Worm (Caenorhabditis elegans): ENCODE results near the gene sos-1.

The sos-1 gene

ce11 chrV:4525106-4525505 lies 24.0 kb downstream of the sos-1 start:
- TF ChIP-seq eor-1 (tag; optimal IDR thresholded peaks at IDR 0.05) (no peak), nhr-11 (tag; optimal IDR thresholded peaks at IDR 0.05) (no peak), nhr-237 (tag; optimal IDR thresholded peaks at IDR 0.05) (no peak), unc-39 (tag; optimal IDR thresholded peaks at IDR 0.05) (no peak), elt-1 (tag; optimal IDR thresholded peaks at IDR 0.05) (no peak), aly-2 (tag; optimal IDR thresholded peaks at IDR 0.05) (no peak)

- no peak for TF ChIP-seq R02D3.7 (tag; optimal IDR thresholded peaks at IDR 0.05)
- TF ChIP-seq nhr-23 (tag; optimal IDR thresholded peaks at IDR 0.05), result peak; percentile 68
- TF ChIP-seq jun-1 (tag; optimal IDR thresholded peaks at IDR 0.05), result no peak
- no peak for TF ChIP-seq fos-1 (tag; optimal IDR thresholded peaks at IDR 0.05)
- TF ChIP-seq ama-1 (optimal IDR thresholded peaks at IDR 0.05), result no peak
- TF ChIP-seq nhr-28 (tag; optimal IDR thresholded peaks at IDR 0.05), result no peak
- TF ChIP-seq nhr-237 (tag; optimal IDR thresholded peaks at IDR 0.05), result no peak
These were observed 24.8 kb downstream of the sos-1 start for ce11 chrV:4524327-4524726.

ce11 chrV:4523844-4524243 lies 25.2 kb downstream of the sos-1 start:
- TF ChIP-seq lin-15B (tag; optimal IDR thresholded peaks at IDR 0.05), result no peak
- TF ChIP-seq elt-1 (tag; optimal IDR thresholded peaks at IDR 0.05), result no peak
- no peak for TF ChIP-seq fkh-10 (GFP tag; optimal IDR thresholded peaks at IDR 0.05)
- no peak for TF ChIP-seq sea-2 (GFP tag; optimal IDR thresholded peaks at IDR 0.05)
- no peak for TF ChIP-seq fos-1 (tag; optimal IDR thresholded peaks at IDR 0.05)
- no peak for TF ChIP-seq nhr-28 (tag; optimal IDR thresholded peaks at IDR 0.05)
- no peak for TF ChIP-seq ZK546.5 (tag; optimal IDR thresholded peaks at IDR 0.05)
- no peak for TF ChIP-seq nfya-1 (tag; optimal IDR thresholded peaks at IDR 0.05; ENCODE audit: insufficient read depth)

ce11 chrV:4523312-4523711 lies 25.8 kb downstream of the sos-1 start:
- TF ChIP-seq ztf-11 (tag; optimal IDR thresholded peaks at IDR 0.05), result no peak
- TF ChIP-seq nhr-23 (tag; optimal IDR thresholded peaks at IDR 0.05), result peak; percentile 53

ce11 chrV:4518657-4519056 lies 30.4 kb downstream of the sos-1 start:
- TF ChIP-seq nhr-237 (tag; optimal IDR thresholded peaks at IDR 0.05), result no peak
- TF ChIP-seq daf-12 (tag; optimal IDR thresholded peaks at IDR 0.05), result no peak
- TF ChIP-seq elt-1 (tag; optimal IDR thresholded peaks at IDR 0.05), result no peak
- no peak for TF ChIP-seq zag-1 (tag; optimal IDR thresholded peaks at IDR 0.05)
- no peak for TF ChIP-seq tbx-2 (tag; optimal IDR thresholded peaks at IDR 0.05)
- TF ChIP-seq nhr-28 (tag; optimal IDR thresholded peaks at IDR 0.05), result no peak
- no peak for TF ChIP-seq eor-1 (tag; optimal IDR thresholded peaks at IDR 0.05)
- TF ChIP-seq nhr-25 (tag; optimal IDR thresholded peaks at IDR 0.05), result no peak
- TF ChIP-seq ama-1 (optimal IDR thresholded peaks at IDR 0.05), result no peak
- no peak for TF ChIP-seq nfya-1 (tag; optimal IDR thresholded peaks at IDR 0.05; ENCODE audit: insufficient read depth)
- no peak for TF ChIP-seq ZK546.5 (tag; optimal IDR thresholded peaks at IDR 0.05)
- TF ChIP-seq pha-4 (tag; optimal IDR thresholded peaks at IDR 0.05), result no peak
- no peak for TF ChIP-seq snpc-4 (tag; optimal IDR thresholded peaks at IDR 0.05)

ce11 chrV:4512733-4513132 lies 36.4 kb downstream of the sos-1 start, which contains the start of gene T28F12.1:
Gene T28F12.1 (plus strand): TSS chrV:4513033.
- TF ChIP-seq nhr-237 (tag; optimal IDR thresholded peaks at IDR 0.05) (no peak), ceh-28 (tag; optimal IDR thresholded peaks at IDR 0.05) (no peak), snpc-4 (tag; optimal IDR thresholded peaks at IDR 0.05) (no peak), nhr-28 (tag; optimal IDR thresholded peaks at IDR 0.05) (no peak), ceh-82 (tag; optimal IDR thresholded peaks at IDR 0.05) (no peak), ztf-11 (tag; optimal IDR thresholded peaks at IDR 0.05) (no peak), nhr-12 (tag; optimal IDR thresholded peaks at IDR 0.05) (no peak), lin-15B (tag; optimal IDR thresholded peaks at IDR 0.05) (no peak), jun-1 (tag; optimal IDR thresholded peaks at IDR 0.05) (no peak), daf-12 (tag; optimal IDR thresholded peaks at IDR 0.05) (no peak), R02D3.7 (tag; optimal IDR thresholded peaks at IDR 0.05) (no peak), lin-39 (tag; optimal IDR thresholded peaks at IDR 0.05) (no peak), nhr-43 (tag; optimal IDR thresholded peaks at IDR 0.05; ENCODE audit: poor library complexity, severe bottlenecking) (no peak), ceh-9 (tag; optimal IDR thresholded peaks at IDR 0.05) (no peak)

- TF ChIP-seq nhr-67 (tag; optimal IDR thresholded peaks at IDR 0.05), result no peak
- no peak for TF ChIP-seq nfya-1 (tag; optimal IDR thresholded peaks at IDR 0.05; ENCODE audit: insufficient read depth)
- no peak for TF ChIP-seq snpc-4 (tag; optimal IDR thresholded peaks at IDR 0.05)
- TF ChIP-seq jun-1 (tag; optimal IDR thresholded peaks at IDR 0.05), result no peak
- no peak for TF ChIP-seq ama-1 (optimal IDR thresholded peaks at IDR 0.05)
- TF ChIP-seq nhr-237 (tag; optimal IDR thresholded peaks at IDR 0.05), result no peak
- TF ChIP-seq unc-39 (tag; optimal IDR thresholded peaks at IDR 0.05), result no peak
- TF ChIP-seq ZK546.5 (tag; optimal IDR thresholded peaks at IDR 0.05), result no peak
- no peak for TF ChIP-seq elt-3 (tag; optimal IDR thresholded peaks at IDR 0.05)
- TF ChIP-seq aly-2 (tag; optimal IDR thresholded peaks at IDR 0.05), result no peak
- TF ChIP-seq mml-1 (tag; optimal IDR thresholded peaks at IDR 0.05), result no peak
These were observed 38.7 kb downstream of the sos-1 start for ce11 chrV:4510351-4510750.
